Fruit fly (Drosophila melanogaster) whole organism, embryonic: ENCODE data around the gene CG14277.

Experiments used
- Atf6 ChIP-seq: fragments of 200-800 bp; sonication (Bioruptor generic); IDR thresholded peaks from 2 replicates; pipeline ENCODE4 v1.3.6; 2022; ENCODE audit warnings: missing biosample characterization, missing genetic modification characterization
- CG11085 ChIP-seq: fragments of 200-800 bp; sonication (Bioruptor generic); IDR thresholded peaks from 2 replicates; pipeline ENCODE4 v1.3.6; 2022; ENCODE audit warnings: missing biosample characterization, missing genetic modification characterization
- CG11504 ChIP-seq: fragments of 200-800 bp; sonication (Bioruptor generic); optimal IDR thresholded peaks from 3 replicates; lab custom pipeline; 2019; ENCODE audit warnings: missing biosample characterization, mild to moderate bottlenecking, missing genetic modification characterization, moderate library complexity
- CG12219 ChIP-seq: fragments of 200-800 bp; sonication (Bioruptor generic); optimal IDR thresholded peaks from 3 replicates; lab custom pipeline; 2018; ENCODE audit warnings: missing biosample characterization, mild to moderate bottlenecking, missing genetic modification characterization
- CG12744 ChIP-seq: fragments of 200-800 bp; sonication (Bioruptor generic); optimal IDR thresholded peaks from 2 replicates; lab custom pipeline; 2016; ENCODE audit warnings: missing biosample characterization, missing genetic modification characterization
- CG13287 ChIP-seq: fragments of 200-800 bp; sonication (Bioruptor generic); IDR thresholded peaks from 2 replicates; pipeline ENCODE4 v1.3.6; 2022; ENCODE audit warnings: missing biosample characterization, missing genetic modification characterization; ENCODE audit not compliant: partially characterized antibody
- CG17359 ChIP-seq: fragments of 200-800 bp; sonication (Bioruptor generic); optimal IDR thresholded peaks from 3 replicates; lab custom pipeline; 2018; ENCODE audit warnings: missing biosample characterization, mild to moderate bottlenecking, missing genetic modification characterization, moderate library complexity
- CG17568 ChIP-seq: fragments of 200-800 bp; sonication (Bioruptor generic); optimal IDR thresholded peaks from 2 replicates; lab custom pipeline; 2018; ENCODE audit warnings: missing biosample characterization, mild to moderate bottlenecking, missing genetic modification characterization, moderate library complexity
- CG17829 ChIP-seq: fragments of 200-800 bp; optimal IDR thresholded peaks from 2 replicates; lab custom pipeline; 2019; ENCODE audit warnings: missing biosample characterization, mild to moderate bottlenecking, missing genetic modification characterization, moderate library complexity
- CG17912 ChIP-seq: fragments of 200-800 bp; sonication (Bioruptor generic); optimal IDR thresholded peaks from 2 replicates; lab custom pipeline; 2018; ENCODE audit warnings: missing biosample characterization, mild to moderate bottlenecking, missing genetic modification characterization
- CG2875 ChIP-seq: fragments of 200-800 bp; sonication (Bioruptor generic); optimal IDR thresholded peaks from 2 replicates; lab custom pipeline; 2017; ENCODE audit warnings: missing biosample characterization, mild to moderate bottlenecking, missing genetic modification characterization, missing genetic modification reagents
- CG31441 ChIP-seq: fragments of 200-800 bp; sonication (Bioruptor generic); IDR thresholded peaks from 2 replicates; pipeline ENCODE4 v1.3.6; 2022; ENCODE audit warnings: missing biosample characterization, missing genetic modification characterization
- CG3163 ChIP-seq: fragments of 200-800 bp; sonication (Bioruptor generic); optimal IDR thresholded peaks from 3 replicates; lab custom pipeline; 2016; ENCODE audit warnings: missing biosample characterization, missing genetic modification characterization
- CG4282 ChIP-seq: fragments of 200-800 bp; sonication (Bioruptor generic); optimal IDR thresholded peaks from 2 replicates; lab custom pipeline; 2016; ENCODE audit warnings: missing biosample characterization, missing genetic modification characterization
- CG4617 ChIP-seq: fragments of 200-800 bp; sonication (Bioruptor generic); optimal IDR thresholded peaks from 3 replicates; lab custom pipeline; 2016; ENCODE audit warnings: missing biosample characterization, missing genetic modification characterization, borderline replicate concordance
- CG6683 ChIP-seq: fragments of 200-800 bp; sonication (Bioruptor generic); optimal IDR thresholded peaks from 2 replicates; lab custom pipeline; 2017; ENCODE audit warnings: missing biosample characterization, mild to moderate bottlenecking, missing genetic modification characterization, missing genetic modification reagents
- CG7963 ChIP-seq: fragments of 200-800 bp; sonication (Bioruptor generic); IDR thresholded peaks from 3 replicates; pipeline ENCODE4 v1.3.6; 2022; ENCODE audit warnings: missing biosample characterization, missing genetic modification characterization; ENCODE audit not compliant: partially characterized antibody
- CG9437 ChIP-seq: fragments of 200-800 bp; sonication (Bioruptor generic); optimal IDR thresholded peaks from 2 replicates; lab custom pipeline; 2018; ENCODE audit warnings: missing biosample characterization, mild to moderate bottlenecking, missing genetic modification characterization
- D19A ChIP-seq: fragments of 200-800 bp; optimal IDR thresholded peaks from 3 replicates; lab custom pipeline; 2019; ENCODE audit warnings: missing biosample characterization, mild to moderate bottlenecking, missing genetic modification characterization, moderate library complexity
- Doc2 ChIP-seq: fragments of 200-800 bp; sonication (Bioruptor generic); IDR thresholded peaks from 2 replicates; pipeline ENCODE4 v1.3.6; 2022; ENCODE audit warnings: missing biosample characterization, missing genetic modification characterization
- E2f2 ChIP-seq: fragments of 200-800 bp; sonication (Bioruptor generic); IDR thresholded peaks from 2 replicates; pipeline ENCODE4 v1.3.6; 2022; ENCODE audit warnings: missing biosample characterization, missing genetic modification characterization
- Hr3 ChIP-seq: fragments of 200-800 bp; sonication (Bioruptor generic); optimal IDR thresholded peaks from 3 replicates; lab custom pipeline; 2016; ENCODE audit warnings: missing biosample characterization, missing genetic modification characterization
- NK7.1 ChIP-seq: fragments of 200-800 bp; sonication (Bioruptor generic); optimal IDR thresholded peaks from 3 replicates; lab custom pipeline; 2016; ENCODE audit warnings: missing biosample characterization, missing genetic modification characterization
- Side ChIP-seq: fragments of 200-800 bp; sonication (Bioruptor generic); optimal IDR thresholded peaks from 2 replicates; lab custom pipeline; 2016; ENCODE audit warnings: missing biosample characterization, missing genetic modification characterization
- Usf ChIP-seq: fragments of 200-800 bp; sonication (Bioruptor generic); optimal IDR thresholded peaks from 2 replicates; lab custom pipeline; 2017; ENCODE audit warnings: missing genotype, missing biosample characterization, missing genetic modification characterization
- ato ChIP-seq: fragments of 200-800 bp; sonication (Bioruptor generic); IDR thresholded peaks from 2 replicates; pipeline ENCODE4 v1.3.6; 2022; ENCODE audit warnings: missing biosample characterization, missing genetic modification characterization; ENCODE audit not compliant: partially characterized antibody
- cad ChIP-seq: fragments of >200 bp; optimal IDR thresholded peaks from 2 replicates; lab custom pipeline; 2017; ENCODE audit warnings: missing biosample characterization, missing genetic modification characterization
- chif ChIP-seq, 2 experiments: fragments of 200-800 bp; sonication (Bioruptor generic); optimal IDR thresholded peaks; 3 replicates each; lab custom pipeline; 2016; ENCODE audit warnings: missing biosample characterization in 2 of 2, missing genetic modification characterization in 2 of 2
- danr ChIP-seq: fragments of 200-800 bp; sonication (Bioruptor generic); IDR thresholded peaks from 2 replicates; pipeline ENCODE4 v1.3.6; 2022; ENCODE audit warnings: missing biosample characterization, missing genetic modification characterization
- exex ChIP-seq: fragments of 200-800 bp; sonication (Bioruptor generic); optimal IDR thresholded peaks from 4 replicates; lab custom pipeline; 2018; ENCODE audit warnings: missing biosample characterization, mild to moderate bottlenecking, missing genetic modification characterization, moderate library complexity
- gsb-n ChIP-seq: fragments of 200-800 bp; sonication (Bioruptor generic); optimal IDR thresholded peaks from 3 replicates; lab custom pipeline; 2018; ENCODE audit warnings: missing biosample characterization, mild to moderate bottlenecking, missing genetic modification characterization
- ham ChIP-seq: fragments of 200-800 bp; sonication (Bioruptor generic); IDR thresholded peaks from 2 replicates; pipeline ENCODE4 v1.3.6; 2022; ENCODE audit warnings: missing biosample characterization, missing genetic modification characterization
- inv ChIP-seq: fragments of 200-800 bp; sonication (Bioruptor generic); IDR thresholded peaks from 2 replicates; pipeline ENCODE4 v1.3.6; 2022; ENCODE audit warnings: missing biosample characterization, missing genetic modification characterization; ENCODE audit not compliant: partially characterized antibody
- kni ChIP-seq: fragments of 200-800 bp; sonication (Bioruptor generic); optimal IDR thresholded peaks from 3 replicates; lab custom pipeline; 2017; ENCODE audit warnings: mild to moderate bottlenecking, missing biosample characterization, missing genetic modification reagents, missing genetic modification characterization
- knrl ChIP-seq: fragments of 200-800 bp; sonication (Bioruptor generic); IDR thresholded peaks from 3 replicates; pipeline ENCODE4 v1.3.6; 2022; ENCODE audit warnings: missing biosample characterization, missing genetic modification characterization; ENCODE audit not compliant: partially characterized antibody
- luna ChIP-seq: fragments of 200-800 bp; sonication (Bioruptor generic); optimal IDR thresholded peaks from 2 replicates; lab custom pipeline; 2016; ENCODE audit warnings: missing biosample characterization, missing genetic modification characterization
- mld ChIP-seq: fragments of 200-800 bp; sonication (Bioruptor generic); IDR thresholded peaks from 3 replicates; pipeline ENCODE4 v1.3.6; 2022; ENCODE audit warnings: missing biosample characterization, missing genetic modification characterization; ENCODE audit not compliant: partially characterized antibody
- nmo ChIP-seq: fragments of 200-800 bp; sonication (Bioruptor generic); optimal IDR thresholded peaks from 2 replicates; lab custom pipeline; 2018; ENCODE audit warnings: missing biosample characterization, mild to moderate bottlenecking, missing genetic modification characterization, moderate library complexity
- org-1 ChIP-seq: fragments of 200-800 bp; sonication (Bioruptor generic); optimal IDR thresholded peaks from 2 replicates; lab custom pipeline; 2017; ENCODE audit warnings: missing biosample characterization, missing genetic modification characterization
- pfk ChIP-seq: fragments of 200-800 bp; sonication (Bioruptor generic); optimal IDR thresholded peaks from 2 replicates; lab custom pipeline; 2018; ENCODE audit warnings: missing biosample characterization, mild to moderate bottlenecking, missing genetic modification characterization, moderate library complexity
- pho ChIP-seq: fragments of 200-800 bp; sonication (Bioruptor generic); optimal IDR thresholded peaks from 2 replicates; lab custom pipeline; 2016; ENCODE audit warnings: missing biosample characterization, missing genetic modification characterization
- pita ChIP-seq: fragments of 200-800 bp; sonication (Bioruptor generic); optimal IDR thresholded peaks from 2 replicates; lab custom pipeline; 2017; ENCODE audit warnings: missing biosample characterization, mild to moderate bottlenecking, missing genetic modification characterization
- row ChIP-seq: fragments of 200-800 bp; sonication (Bioruptor generic); IDR thresholded peaks from 3 replicates; pipeline ENCODE4 v1.3.6; 2022; ENCODE audit warnings: missing biosample characterization, missing genetic modification characterization
- sc ChIP-seq, 3 experiments: fragments of >200 bp in 2 of 3; fragments of 200-800 bp in 1 of 3; sonication (Bioruptor generic) in 1 of 3; optimal IDR thresholded peaks; 2 replicates in 2 of 3; 3 replicates in 1 of 3; lab custom pipeline; 2017; ENCODE audit warnings: mild to moderate bottlenecking in 1 of 3, missing biosample characterization in 1 of 3, missing genetic modification characterization in 1 of 3, missing genetic modification reagents in 1 of 3
- schlank ChIP-seq: fragments of 200-800 bp; sonication (Bioruptor generic); optimal IDR thresholded peaks from 2 replicates; lab custom pipeline; 2018; ENCODE audit warnings: missing biosample characterization, mild to moderate bottlenecking, missing genetic modification characterization
- tx ChIP-seq: fragments of 200-800 bp; sonication (Bioruptor generic); optimal IDR thresholded peaks from 2 replicates; lab custom pipeline; 2016; ENCODE audit warnings: missing biosample characterization, missing genetic modification characterization
- unc-4 ChIP-seq: fragments of 200-800 bp; sonication (Bioruptor generic); IDR thresholded peaks from 2 replicates; pipeline ENCODE4 v1.3.6; 2022; ENCODE audit warnings: missing biosample characterization, missing genetic modification characterization; ENCODE audit not compliant: partially characterized antibody
- zf30C ChIP-seq: fragments of 200-800 bp; sonication (Bioruptor generic); optimal IDR thresholded peaks from 3 replicates; lab custom pipeline; 2018; ENCODE audit warnings: missing biosample characterization, mild to moderate bottlenecking, missing genetic modification characterization

Gene CG14277

DNA sequence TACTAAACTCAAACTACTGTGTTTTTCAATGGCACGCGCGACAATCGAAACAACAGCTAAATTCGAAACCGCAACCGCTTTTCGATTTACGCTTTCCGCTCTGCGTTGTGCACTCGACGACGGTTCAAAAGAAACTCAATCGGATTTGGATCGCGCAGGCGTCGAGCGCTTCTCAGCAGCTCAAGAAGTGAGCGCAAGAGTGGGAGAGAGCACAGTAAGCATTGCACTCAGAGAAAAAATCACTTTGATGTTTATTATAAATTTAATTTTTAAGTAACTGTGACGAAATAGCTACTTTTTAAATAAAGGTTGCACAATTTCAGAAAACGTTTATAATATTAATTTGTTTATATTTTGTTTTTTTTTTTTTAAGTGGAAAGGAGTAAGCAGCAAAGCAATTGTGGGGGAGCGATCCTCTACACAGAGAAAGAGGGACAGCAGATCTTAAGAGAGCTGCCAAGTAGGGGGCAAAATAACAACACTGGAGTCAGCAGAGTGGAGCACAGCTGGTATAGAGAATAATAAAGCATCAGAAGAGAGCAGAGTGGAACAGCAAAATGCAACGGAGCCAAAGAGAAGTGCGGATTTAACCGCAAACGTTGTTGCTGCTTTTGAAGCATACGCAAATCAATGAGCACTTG is 35.4 kb downstream of the CG14277 start (continued):
- TF ChIP-seq cad (GFP tag; lab: Kevin White, UChicago) = no peak
- peak; percentile 92 for TF ChIP-seq Side (GFP tag; lab: Kevin White, UChicago)
- peak; percentile 96 for TF ChIP-seq CG17568
- peak; percentile 93 for TF ChIP-seq CG12744 (GFP tag; lab: Kevin White, UChicago)
- peak; percentile 91 for TF ChIP-seq CG3163 (GFP tag; lab: Kevin White, UChicago)
- peak; percentile 94 for TF ChIP-seq org-1 (GFP tag; lab: Kevin White, UChicago)
- no peak for TF ChIP-seq mld (GFP tag; lab: Robert Waterston, UW)
- peak; percentile 93 for TF ChIP-seq kni
- TF ChIP-seq nmo = peak; percentile 98
- peak; percentile 94 for TF ChIP-seq CG6683 (GFP tag; lab: Kevin White, UChicago)
- peak; percentile 90 to 96 for TF ChIP-seq chif (GFP tag; optimal IDR thresholded peaks at IDR 0.05; lab: Kevin White, UChicago)
- TF ChIP-seq NK7.1 (GFP tag; lab: Kevin White, UChicago) = peak; percentile 89
- TF ChIP-seq exex (tag; lab: Kevin White, UChicago) = peak; percentile 77
- TF ChIP-seq Doc2 (GFP tag; lab: Robert Waterston, UW) = peak; percentile 83
- no peak for TF ChIP-seq inv (GFP tag; lab: Robert Waterston, UW)
- TF ChIP-seq CG4282 (GFP tag; lab: Kevin White, UChicago) = peak; percentile 24
- peak; percentile 82 for TF ChIP-seq pho (GFP tag; lab: Kevin White, UChicago)
- TF ChIP-seq CG17829 (tag; lab: Kevin White, UChicago) = peak; percentile 97
- TF ChIP-seq CG31441 = peak; percentile 99
- peak; percentile 84 for TF ChIP-seq CG17912 (GFP tag; lab: Kevin White, UChicago)
- no peak for TF ChIP-seq sc (optimal IDR thresholded peaks at IDR 0.05; lab: Kevin White, UChicago)
- peak; percentile 98 for TF ChIP-seq sc (GFP tag; optimal IDR thresholded peaks at IDR 0.05; lab: Kevin White, UChicago)
- TF ChIP-seq CG17359 (tag; lab: Kevin White, UChicago) = peak; percentile 99
- peak; percentile 93 for TF ChIP-seq CG11085 (GFP tag; lab: Robert Waterston, UW)
- TF ChIP-seq pita (GFP tag; lab: Kevin White, UChicago) = no peak
- peak; percentile 88 for TF ChIP-seq Usf (GFP tag; lab: Kevin White, UChicago)
- peak; percentile 99 for TF ChIP-seq Hr3 (GFP tag; lab: Kevin White, UChicago)
- peak; percentile 99 for TF ChIP-seq row (GFP tag; lab: Robert Waterston, UW)
- TF ChIP-seq CG9437 = peak; percentile 93
- TF ChIP-seq E2f2 (GFP tag; lab: Robert Waterston, UW) = peak; percentile 89
- peak; percentile 96 for TF ChIP-seq CG11504
- peak; percentile 99 for TF ChIP-seq gsb-n (tag; lab: Kevin White, UChicago)
- no peak for TF ChIP-seq luna (GFP tag; lab: Kevin White, UChicago)
- TF ChIP-seq CG7963 (GFP tag; lab: Robert Waterston, UW) = no peak
- peak; percentile 79 for TF ChIP-seq tx (GFP tag; lab: Kevin White, UChicago)
- TF ChIP-seq CG12219 = peak; percentile 94
- TF ChIP-seq pfk (GFP tag; lab: Kevin White, UChicago) = peak; percentile 43
- peak; percentile 98 for TF ChIP-seq danr (GFP tag; lab: Robert Waterston, UW)
- TF ChIP-seq ham (GFP tag; lab: Robert Waterston, UW) = peak; percentile 83
- TF ChIP-seq CG4617 (GFP tag; lab: Kevin White, UChicago) = peak; percentile 93
- TF ChIP-seq unc-4 (GFP tag; lab: Robert Waterston, UW) = no peak
- peak; percentile 98 for TF ChIP-seq Atf6 (GFP tag; lab: Robert Waterston, UW)
- TF ChIP-seq CG13287 = no peak
- TF ChIP-seq CG2875 (GFP tag; lab: Kevin White, UChicago) = peak; percentile 99
- TF ChIP-seq ato = no peak; the same call in 1 of the 2 replicates
- TF ChIP-seq D19A (tag; lab: Kevin White, UChicago) = peak; percentile 94
- TF ChIP-seq knrl (GFP tag; lab: Robert Waterston, UW) = peak; percentile 36; the same call in 1 of the 3 replicates
- peak; percentile 79 for TF ChIP-seq schlank
- TF ChIP-seq zf30C = peak; percentile 98
